Worm (Caenorhabditis elegans) whole organism, late embryonic: ENCODE results near the gene grl-19.

ENCODE experiments used
- C08G9.2 ChIP-seq: sonication (generic microtip); optimal IDR thresholded peaks from 2 replicates; lab custom pipeline; 2016; ENCODE audit warnings: mild to moderate bottlenecking, missing genetic modification characterization, moderate library complexity, missing compliant biosample characterization
- C38D4.7 ChIP-seq: fragments of 200-800 bp; sonication (Bioruptor generic); optimal IDR thresholded peaks from 2 replicates; lab custom pipeline; 2018; ENCODE audit warnings: mild to moderate bottlenecking, missing genetic modification characterization, moderate library complexity, missing compliant biosample characterization
- F13H6.1 ChIP-seq: sonication (generic microtip); optimal IDR thresholded peaks from 2 replicates; lab custom pipeline; 2016; ENCODE audit warnings: missing genetic modification characterization, missing compliant biosample characterization
- K02D7.2 ChIP-seq: sonication (generic microtip); optimal IDR thresholded peaks from 2 replicates; lab custom pipeline; 2017; ENCODE audit warnings: mild to moderate bottlenecking, missing genetic modification characterization, missing compliant biosample characterization
- T23F11.4 ChIP-seq: fragments of 200-800 bp; sonication (Bioruptor generic); optimal IDR thresholded peaks from 2 replicates; lab custom pipeline; 2018; ENCODE audit warnings: mild to moderate bottlenecking, missing genetic modification characterization, missing compliant biosample characterization
- ceh-18 ChIP-seq: sonication (generic microtip); optimal IDR thresholded peaks from 2 replicates; lab custom pipeline; 2016; ENCODE audit warnings: missing genetic modification characterization, missing compliant biosample characterization
- ceh-30 ChIP-seq: fragments of 150-350 bp; optimal IDR thresholded peaks from 2 replicates; lab custom pipeline; 2014; ENCODE audit warnings: missing biosample characterization, missing genetic modification characterization
- ceh-31 ChIP-seq: sonication (generic microtip); optimal IDR thresholded peaks from 2 replicates; lab custom pipeline; 2016; ENCODE audit warnings: missing genetic modification characterization, missing compliant biosample characterization
- ceh-45 ChIP-seq: fragments of 200-800 bp; sonication (Bioruptor generic); IDR thresholded peaks from 2 replicates; pipeline ENCODE4 v1.3.6; 2022; ENCODE audit warnings: missing genetic modification reagents, missing genetic modification characterization, missing compliant biosample characterization
- ceh-48 ChIP-seq: sonication (generic microtip); optimal IDR thresholded peaks from 2 replicates; lab custom pipeline; 2016; ENCODE audit warnings: missing genetic modification characterization, inconsistent platforms, missing compliant biosample characterization
- ceh-6 ChIP-seq: fragments of 200-800 bp; sonication (Bioruptor generic); optimal IDR thresholded peaks from 2 replicates; lab custom pipeline; 2018; ENCODE audit warnings: mild to moderate bottlenecking, missing genetic modification characterization, missing compliant biosample characterization
- che-1 ChIP-seq: sonication (generic microtip); optimal IDR thresholded peaks from 2 replicates; lab custom pipeline; 2016; ENCODE audit warnings: mild to moderate bottlenecking, missing genetic modification characterization, missing compliant biosample characterization
- elt-2 ChIP-seq: sonication (generic microtip); optimal IDR thresholded peaks from 2 replicates; lab custom pipeline; 2016; ENCODE audit warnings: missing genetic modification reagents, missing genetic modification characterization, missing compliant biosample characterization
- elt-4 ChIP-seq: sonication (generic microtip); optimal IDR thresholded peaks from 2 replicates; lab custom pipeline; 2016; ENCODE audit warnings: missing genetic modification characterization, missing compliant biosample characterization
- ets-4 ChIP-seq: sonication (generic microtip); optimal IDR thresholded peaks from 2 replicates; lab custom pipeline; 2016; ENCODE audit warnings: missing genetic modification characterization, missing compliant biosample characterization
- eyg-1 ChIP-seq: sonication (generic microtip); optimal IDR thresholded peaks from 2 replicates; lab custom pipeline; 2016; ENCODE audit warnings: missing genotype, missing genetic modification characterization, missing compliant biosample characterization
- fax-1 ChIP-seq: sonication (generic microtip); optimal IDR thresholded peaks from 2 replicates; lab custom pipeline; 2016; ENCODE audit warnings: missing genotype, missing genetic modification characterization, missing compliant biosample characterization
- fkh-10 ChIP-seq: fragments of 150-350 bp; optimal IDR thresholded peaks from 2 replicates; lab custom pipeline; 2014; ENCODE audit warnings: missing biosample characterization, missing genetic modification reagents, missing genetic modification characterization
- fkh-6 ChIP-seq: sonication (generic microtip); optimal IDR thresholded peaks from 2 replicates; lab custom pipeline; 2016; ENCODE audit warnings: missing genetic modification characterization, missing compliant biosample characterization
- hlh-13 ChIP-seq: fragments of 200-800 bp; sonication (Bioruptor generic); optimal IDR thresholded peaks from 2 replicates; lab custom pipeline; 2018; ENCODE audit warnings: mild to moderate bottlenecking, missing genetic modification characterization, missing compliant biosample characterization
- hlh-15 ChIP-seq: sonication (generic microtip); optimal IDR thresholded peaks from 2 replicates; lab custom pipeline; 2016; ENCODE audit warnings: missing genetic modification characterization, missing compliant biosample characterization
- hlh-30 ChIP-seq: sonication (generic microtip); optimal IDR thresholded peaks from 2 replicates; lab custom pipeline; 2017; ENCODE audit warnings: antibody characterized with exemption, missing genetic modification characterization, missing compliant biosample characterization; ENCODE audit not compliant: insufficient read depth
- hlh-6 ChIP-seq: sonication (generic microtip); optimal IDR thresholded peaks from 2 replicates; lab custom pipeline; 2016; ENCODE audit warnings: missing genotype, missing genetic modification characterization, missing compliant biosample characterization
- hlh-8 ChIP-seq: sonication (generic microtip); optimal IDR thresholded peaks from 2 replicates; lab custom pipeline; 2016; ENCODE audit warnings: missing genotype, missing genetic modification characterization, missing compliant biosample characterization
- lin-11 ChIP-seq: fragments of 200-800 bp; sonication (Bioruptor generic); optimal IDR thresholded peaks from 2 replicates; lab custom pipeline; 2018; ENCODE audit warnings: mild to moderate bottlenecking, missing genetic modification characterization, missing compliant biosample characterization
- madf-2 ChIP-seq: sonication (generic microtip); optimal IDR thresholded peaks from 2 replicates; lab custom pipeline; 2017; ENCODE audit warnings: missing genetic modification characterization, missing compliant biosample characterization
- nfya-1 ChIP-seq: sonication (generic microtip); optimal IDR thresholded peaks from 2 replicates; lab custom pipeline; 2017; ENCODE audit warnings: missing genetic modification characterization, mild to moderate bottlenecking, missing compliant biosample characterization, antibody characterized with exemption, moderate library complexity
- nhr-11 ChIP-seq: fragments of 150-350 bp; optimal IDR thresholded peaks from 2 replicates; lab custom pipeline; 2014; ENCODE audit warnings: missing biosample characterization, missing genetic modification characterization
- nhr-232 ChIP-seq: sonication (generic microtip); optimal IDR thresholded peaks from 2 replicates; lab custom pipeline; 2016; ENCODE audit warnings: missing genetic modification characterization, missing compliant biosample characterization
- odd-2 ChIP-seq: sonication (generic microtip); optimal IDR thresholded peaks from 2 replicates; lab custom pipeline; 2017; ENCODE audit warnings: antibody characterized with exemption, mild to moderate bottlenecking, missing genetic modification characterization, missing compliant biosample characterization
- pag-3 ChIP-seq: sonication (generic microtip); optimal IDR thresholded peaks from 2 replicates; lab custom pipeline; 2016; ENCODE audit warnings: missing compliant biosample characterization, missing genetic modification characterization, borderline replicate concordance
- pqm-1 ChIP-seq: sonication (generic microtip); optimal IDR thresholded peaks from 2 replicates; lab custom pipeline; 2016; ENCODE audit warnings: missing genetic modification characterization, missing compliant biosample characterization
- ref-2 ChIP-seq: sonication (generic microtip); optimal IDR thresholded peaks from 2 replicates; lab custom pipeline; 2016; ENCODE audit warnings: missing genetic modification characterization, missing compliant biosample characterization
- sdc-2 ChIP-seq: sonication (generic microtip); optimal IDR thresholded peaks from 2 replicates; lab custom pipeline; 2016; ENCODE audit warnings: missing genotype, missing genetic modification characterization, missing compliant biosample characterization
- sox-4 ChIP-seq: sonication (generic microtip); optimal IDR thresholded peaks from 2 replicates; lab custom pipeline; 2017; ENCODE audit warnings: mild to moderate bottlenecking, missing genetic modification characterization, inconsistent platforms, missing compliant biosample characterization
- syd-9 ChIP-seq: sonication (generic microtip); optimal IDR thresholded peaks from 2 replicates; lab custom pipeline; 2016; ENCODE audit warnings: mild to moderate bottlenecking, missing genetic modification characterization, moderate library complexity, missing compliant biosample characterization
- ttx-3 ChIP-seq: sonication (generic microtip); optimal IDR thresholded peaks from 2 replicates; lab custom pipeline; 2016; ENCODE audit warnings: missing genetic modification reagents, missing genetic modification characterization, missing compliant biosample characterization
- unc-3 ChIP-seq, 2 experiments: fragments of 200-800 bp in 1 of 2; sonication (Bioruptor generic) in 1 of 2; sonication (generic microtip) in 1 of 2; conservative IDR thresholded peaks in 1 of 2; optimal IDR thresholded peaks in 1 of 2; 2 replicates each; pipeline versions ENCODE4 v1.3.6 to Lab custom; 2016 to 2022; ENCODE audit warnings: missing compliant biosample characterization in 2 of 2, missing genetic modification characterization in 2 of 2, missing genetic modification reagents in 1 of 2
- unc-42 ChIP-seq: sonication (generic microtip); optimal IDR thresholded peaks from 2 replicates; lab custom pipeline; 2016; ENCODE audit warnings: missing genotype, missing genetic modification characterization, missing compliant biosample characterization
- unc-55 ChIP-seq: sonication (generic microtip); optimal IDR thresholded peaks from 2 replicates; lab custom pipeline; 2017; ENCODE audit warnings: missing biosample characterization, missing genetic modification reagents, missing genetic modification characterization
- unc-86 ChIP-seq: sonication (generic microtip); optimal IDR thresholded peaks from 2 replicates; lab custom pipeline; 2016; ENCODE audit warnings: missing genetic modification characterization, missing compliant biosample characterization
- zip-5 ChIP-seq: sonication (generic microtip); optimal IDR thresholded peaks from 2 replicates; lab custom pipeline; 2016; ENCODE audit warnings: missing genetic modification characterization, missing compliant biosample characterization

The grl-19 gene

ce11 chrIV:237350-237749 lies 15.0 kb downstream of the grl-19 start, which contains the start of gene ints-13:
Gene ints-13 (minus strand): TSS chrIV:237450.
- TF ChIP-seq nhr-232 (tag; lab: Kevin White, UChicago) = no peak
- no peak for TF ChIP-seq ets-4 (tag; lab: Kevin White, UChicago)
- TF ChIP-seq elt-4 (tag; lab: Kevin White, UChicago) = no peak
- no peak for TF ChIP-seq unc-3 (GFP tag; conservative IDR thresholded peaks at IDR 0.05; lab: Robert Waterston, UW)
- no peak for TF ChIP-seq unc-3 (tag; optimal IDR thresholded peaks at IDR 0.05; lab: Kevin White, UChicago)
- no peak for TF ChIP-seq sdc-2 (tag; lab: Kevin White, UChicago)
- no peak for TF ChIP-seq eyg-1 (tag; lab: Kevin White, UChicago)
- TF ChIP-seq hlh-13 (GFP tag; lab: Kevin White, UChicago) = no peak

- TF ChIP-seq C38D4.7 (GFP tag; lab: Kevin White, UChicago) (no peak), hlh-30 (no peak), madf-2 (tag; lab: Kevin White, UChicago) (no peak), eyg-1 (tag; lab: Kevin White, UChicago) (no peak), unc-86 (tag; lab: Kevin White, UChicago) (no peak), lin-11 (tag; lab: Kevin White, UChicago) (no peak), che-1 (no peak)
- TF ChIP-seq, all 69 proteins: peak for 0
Observed at ce11 chrIV:236138-236537, 16.2 kb downstream of the grl-19 start.

- TF ChIP-seq ets-4 (tag; lab: Kevin White, UChicago) (no peak), madf-2 (tag; lab: Kevin White, UChicago) (no peak), hlh-6 (tag; lab: Kevin White, UChicago) (no peak), fkh-10 (GFP tag; lab: Kevin White, UChicago) (no peak), fax-1 (tag; lab: Kevin White, UChicago) (no peak), unc-3 (GFP tag; conservative IDR thresholded peaks at IDR 0.05; lab: Robert Waterston, UW) (no peak), unc-3 (tag; optimal IDR thresholded peaks at IDR 0.05; lab: Kevin White, UChicago) (no peak), syd-9 (tag; lab: Kevin White, UChicago) (no peak), C08G9.2 (tag; lab: Kevin White, UChicago) (no peak), T23F11.4 (GFP tag; lab: Kevin White, UChicago) (no peak)
Observed at ce11 chrIV:231673-232072, 20.7 kb downstream of the grl-19 start, which contains the start of gene gtf-2H1. Gene gtf-2H1 (minus strand): TSS chrIV:231773.

- TF ChIP-seq sox-4 (no peak), F13H6.1 (no peak), C38D4.7 (GFP tag; lab: Kevin White, UChicago) (no peak), C08G9.2 (tag; lab: Kevin White, UChicago) (no peak), ttx-3 (tag; lab: Kevin White, UChicago) (no peak), syd-9 (tag; lab: Kevin White, UChicago) (no peak), ceh-45 (GFP tag; lab: Robert Waterston, UW) (no peak), odd-2 (tag; lab: Kevin White, UChicago) (no peak), K02D7.2 (tag; lab: Kevin White, UChicago) (no peak), hlh-15 (no peak)
Observed at ce11 chrIV:218252-218651, 34.1 kb downstream of the grl-19 start, which contains the start of gene prdx-6. Gene prdx-6 (plus strand): TSS chrIV:218552.

ce11 chrIV:210591-210990 lies 41.8 kb downstream of the grl-19 start:
- no peak for TF ChIP-seq hlh-30
- peak; percentile 67 for TF ChIP-seq elt-2 (tag; lab: Kevin White, UChicago)
- no peak for TF ChIP-seq ceh-30
- TF ChIP-seq unc-86 (tag; lab: Kevin White, UChicago) = no peak
- no peak for TF ChIP-seq F13H6.1
- TF ChIP-seq ref-2 (tag; lab: Kevin White, UChicago) = no peak
- peak; percentile 46 for TF ChIP-seq nfya-1
- TF ChIP-seq hlh-6 (tag; lab: Kevin White, UChicago) = no peak
- no peak for TF ChIP-seq fkh-6 (tag; lab: Kevin White, UChicago)
- TF ChIP-seq sox-4 = no peak
- TF ChIP-seq unc-55 (GFP tag; lab: Kevin White, UChicago) = peak; percentile 66
- TF ChIP-seq zip-5 (tag; lab: Kevin White, UChicago) = no peak
- no peak for TF ChIP-seq C08G9.2 (tag; lab: Kevin White, UChicago)
- no peak for TF ChIP-seq ceh-48
- TF ChIP-seq pag-3 (tag; lab: Kevin White, UChicago) = no peak
- TF ChIP-seq hlh-8 = no peak
- TF ChIP-seq nhr-11 (tag; lab: Kevin White, UChicago) = no peak
- TF ChIP-seq ceh-6 (GFP tag; lab: Kevin White, UChicago) = no peak
- no peak for TF ChIP-seq hlh-13 (GFP tag; lab: Kevin White, UChicago)
- peak; percentile 33 for TF ChIP-seq ceh-31 (tag; lab: Kevin White, UChicago)
- no peak for TF ChIP-seq ceh-18 (tag; lab: Kevin White, UChicago)
- TF ChIP-seq sdc-2 (tag; lab: Kevin White, UChicago) = no peak
- TF ChIP-seq unc-42 = peak; percentile 44
- no peak for TF ChIP-seq pqm-1 (tag; lab: Kevin White, UChicago)
